Fruit fly (Drosophila melanogaster): ENCODE results near the gene side-IV.

The side-IV gene

DNA sequence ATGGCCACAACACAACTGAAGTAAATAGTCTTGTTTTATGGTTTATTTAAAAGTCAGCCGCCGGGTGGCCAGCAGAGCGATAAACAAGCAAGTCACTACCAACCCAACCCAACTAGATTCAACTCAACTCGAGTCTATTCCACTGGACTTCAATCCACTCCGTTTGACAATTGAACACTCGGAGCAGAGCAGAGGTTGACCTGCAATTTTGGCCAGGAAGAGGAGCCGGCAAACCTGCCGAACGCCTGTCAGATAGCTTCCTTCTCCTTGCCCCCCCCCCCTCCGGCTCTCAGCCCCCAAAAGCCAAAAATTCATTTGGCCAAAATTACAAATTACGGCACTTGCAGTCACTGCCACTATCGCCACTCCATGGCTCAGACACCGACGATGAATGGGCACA, 31.9 kb downstream of the side-IV start:
- TF ChIP-seq CG5204 (GFP tag; optimal IDR thresholded peaks at IDR 0.05) (no peak), cnc (optimal IDR thresholded peaks at IDR 0.05) (no peak), Crg-1 (GFP tag; optimal IDR thresholded peaks at IDR 0.05) (no peak), CG14711 (tag; optimal IDR thresholded peaks at IDR 0.05) (no peak), bab1 (GFP tag; optimal IDR thresholded peaks at IDR 0.05) (no peak), CG1620 (GFP tag; optimal IDR thresholded peaks at IDR 0.05) (no peak), CG12768 (GFP tag; optimal IDR thresholded peaks at IDR 0.05) (no peak), Clk (GFP tag; optimal IDR thresholded peaks at IDR 0.05) (no peak)

dm6 chr3R:13509816-13510215, 59.4 kb downstream of the side-IV start:
- TF ChIP-seq CG7045 (GFP tag; optimal IDR thresholded peaks at IDR 0.05) (no peak), kay (GFP tag; ENCODE audit: borderline replicate concordance) (no peak), ovo (GFP tag; optimal IDR thresholded peaks at IDR 0.05) (no peak), Crg-1 (GFP tag; optimal IDR thresholded peaks at IDR 0.05) (no peak), bab1 (GFP tag; optimal IDR thresholded peaks at IDR 0.05) (no peak), Mnt (GFP tag; optimal IDR thresholded peaks at IDR 0.05) (no peak), tj (GFP tag; optimal IDR thresholded peaks at IDR 0.05) (no peak), cic (GFP tag; optimal IDR thresholded peaks at IDR 0.05) (no peak)

Measured in whole organism, adult.